Worm (Caenorhabditis elegans) whole organism, L4 larva: ENCODE results near the gene dkc-1.

Experiments
- ZK546.5 ChIP-seq, 2 experiments: sonication (generic microtip); optimal IDR thresholded peaks; 2 replicates each; lab custom pipeline; 2017; ENCODE audit warnings: missing biosample characterization in 2 of 2, missing genetic modification characterization in 2 of 2
- aly-2 ChIP-seq: sonication (generic microtip); optimal IDR thresholded peaks from 2 replicates; lab custom pipeline; 2018; ENCODE audit warnings: missing biosample characterization, missing genetic modification characterization
- ceh-28 ChIP-seq: fragments of 150-350 bp; optimal IDR thresholded peaks from 2 replicates; lab custom pipeline; 2014; ENCODE audit warnings: missing biosample characterization, missing genetic modification reagents, missing genetic modification characterization
- dmd-6 ChIP-seq: fragments of 200-800 bp; sonication (Bioruptor generic); IDR thresholded peaks from 2 replicates; pipeline ENCODE4 v1.3.6; 2022; ENCODE audit warnings: missing genetic modification reagents, missing genetic modification characterization, missing compliant biosample characterization
- fkh-10 ChIP-seq: fragments of 150-350 bp; optimal IDR thresholded peaks from 2 replicates; lab custom pipeline; 2014; ENCODE audit warnings: missing biosample characterization, missing genetic modification reagents, missing genetic modification characterization
- mep-1 ChIP-seq: fragments of 150-350 bp; sonication (generic microtip); optimal IDR thresholded peaks from 3 replicates; lab custom pipeline; 2014; ENCODE audit warnings: missing biosample characterization, missing genetic modification characterization
- mxl-3 ChIP-seq: fragments of 200-800 bp; sonication (Bioruptor generic); optimal IDR thresholded peaks from 2 replicates; lab custom pipeline; 2018; ENCODE audit warnings: mild to moderate bottlenecking, missing genetic modification characterization, missing compliant biosample characterization
- nhr-10 ChIP-seq: fragments of 150-350 bp; optimal IDR thresholded peaks from 2 replicates; lab custom pipeline; 2014; ENCODE audit warnings: missing biosample characterization, missing genetic modification characterization
- nhr-6 ChIP-seq: fragments of 150-350 bp; optimal IDR thresholded peaks from 2 replicates; lab custom pipeline; 2014; ENCODE audit warnings: missing biosample characterization, missing genetic modification characterization
- skn-1 ChIP-seq: fragments of 150-350 bp; optimal IDR thresholded peaks from 2 replicates; lab custom pipeline; 2014; ENCODE audit warnings: missing biosample characterization, missing genetic modification characterization
- spr-3 ChIP-seq: fragments of 200-800 bp; sonication (Bioruptor generic); optimal IDR thresholded peaks from 2 replicates; lab custom pipeline; 2018; ENCODE audit warnings: mild to moderate bottlenecking, missing genetic modification characterization, missing compliant biosample characterization
- unc-130 ChIP-seq: sonication (generic microtip); optimal IDR thresholded peaks from 2 replicates; lab custom pipeline; 2016; ENCODE audit warnings: missing genetic modification reagents, missing genetic modification characterization, missing compliant biosample characterization
- zip-2 ChIP-seq: fragments of 150-350 bp; optimal IDR thresholded peaks from 2 replicates; lab custom pipeline; 2014; ENCODE audit warnings: missing biosample characterization, missing genetic modification characterization
- ztf-7 ChIP-seq: fragments of 150-350 bp; optimal IDR thresholded peaks from 2 replicates; lab custom pipeline; 2014; ENCODE audit warnings: missing biosample characterization, missing genetic modification characterization

- no peak for TF ChIP-seq spr-3 (GFP tag; lab: Kevin White, UChicago)
- TF ChIP-seq nhr-6 (tag; lab: Kevin White, UChicago) = no peak
- no peak for TF ChIP-seq zip-2
- TF ChIP-seq ZK546.5 (tag; optimal IDR thresholded peaks at IDR 0.05; lab: Kevin White, UChicago) = no peak
- TF ChIP-seq mep-1 = no peak
- no peak for TF ChIP-seq dmd-6 (GFP tag; lab: Robert Waterston, UW)
- no peak for TF ChIP-seq aly-2 (tag; lab: Kevin White, UChicago)
- TF ChIP-seq ztf-7 (tag; lab: Kevin White, UChicago) = no peak
- no peak for TF ChIP-seq skn-1 (tag; lab: Kevin White, UChicago)
- TF ChIP-seq ceh-28 = no peak
- no peak for TF ChIP-seq nhr-10
- TF ChIP-seq fkh-10 = no peak
- TF ChIP-seq mxl-3 = no peak
- TF ChIP-seq unc-130 (GFP tag; lab: Kevin White, UChicago) = no peak
These were observed 10.2 kb downstream of the dkc-1 start, which contains the start of gene K01G5.10 for ce11 chrIII:10758422-10758821.
